Worm (Caenorhabditis elegans): Measurements from ENCODE around the gene msp-65.

Gene msp-65

DNA sequence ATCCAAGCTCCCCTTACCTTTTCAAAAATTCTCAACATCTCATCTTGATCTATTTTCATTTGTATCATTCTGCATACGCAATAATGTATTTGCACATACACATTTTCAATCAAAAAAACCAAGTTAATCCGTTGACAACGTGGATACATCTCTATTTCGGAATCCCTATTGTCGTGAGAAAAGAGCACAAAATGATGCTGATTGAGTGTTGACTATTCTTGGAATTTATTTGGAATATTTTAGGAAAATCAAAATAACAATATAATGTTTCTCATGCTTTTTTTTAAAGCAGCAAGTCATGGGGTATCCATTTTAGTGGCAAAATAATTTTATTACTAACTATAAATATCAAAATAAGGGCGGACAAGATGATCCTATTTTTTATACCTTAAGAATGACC lies 34.9 kb upstream of the msp-65 start:
- TF ChIP-seq pax-3 (tag; optimal IDR thresholded peaks at IDR 0.05) (peak; percentile 52), dpl-1 (GFP tag; optimal IDR thresholded peaks at IDR 0.05) (no peak), lin-39 (tag; optimal IDR thresholded peaks at IDR 0.05) (no peak), swsn-7 (tag; optimal IDR thresholded peaks at IDR 0.05) (no peak), dsc-1 (tag; optimal IDR thresholded peaks at IDR 0.05) (peak; percentile 81), lin-15B (tag; optimal IDR thresholded peaks at IDR 0.05) (no peak), ceh-8 (GFP tag; optimal IDR thresholded peaks at IDR 0.05) (no peak), sup-37 (GFP tag; optimal IDR thresholded peaks at IDR 0.05) (no peak), sox-4 (tag; optimal IDR thresholded peaks at IDR 0.05) (peak; percentile 2), fkh-8 (tag; optimal IDR thresholded peaks at IDR 0.05) (peak; percentile 58), hpl-2 (GFP tag; optimal IDR thresholded peaks at IDR 0.05) (no peak)

ce11 chrIV:5287190-5287589 lies 29.1 kb upstream of the msp-65 start:
- TF ChIP-seq lin-14 (GFP tag; optimal IDR thresholded peaks at IDR 0.05) (no peak), nhr-19 (GFP tag; conservative IDR thresholded peaks at IDR 0.05) (no peak), snpc-4 (tag; optimal IDR thresholded peaks at IDR 0.05) (no peak), F16B12.6 (tag; optimal IDR thresholded peaks at IDR 0.05) (no peak), unc-62 (GFP tag; optimal IDR thresholded peaks at IDR 0.05) (no peak), lir-3 (tag; optimal IDR thresholded peaks at IDR 0.05; ENCODE audit: poor library complexity) (no peak), lin-15B (tag; optimal IDR thresholded peaks at IDR 0.05) (no peak), efl-1 (optimal IDR thresholded peaks at IDR 0.05) (no peak), efl-1 (GFP tag; optimal IDR thresholded peaks at IDR 0.05 in 1 of 2) (peak in 1 of 2 experiments; percentile 10), egl-13 (tag; optimal IDR thresholded peaks at IDR 0.05) (peak; percentile 73), unc-98 (GFP tag; IDR thresholded peaks at IDR 0.05) (no peak), ceh-8 (GFP tag; optimal IDR thresholded peaks at IDR 0.05) (no peak), nhr-71 (tag; optimal IDR thresholded peaks at IDR 0.05) (peak; percentile 24), nhr-47 (tag; optimal IDR thresholded peaks at IDR 0.05) (peak; percentile 30), nhr-12 (tag; optimal IDR thresholded peaks at IDR 0.05) (no peak), sptf-1 (tag; optimal IDR thresholded peaks at IDR 0.05) (no peak), fkh-8 (tag; optimal IDR thresholded peaks at IDR 0.05) (peak; percentile 46), dsc-1 (tag; optimal IDR thresholded peaks at IDR 0.05) (peak; percentile 61)

- TF ChIP-seq nhr-19 (GFP tag; conservative IDR thresholded peaks at IDR 0.05) (no peak), swsn-7 (tag; optimal IDR thresholded peaks at IDR 0.05) (no peak), ceh-63 (GFP tag; optimal IDR thresholded peaks at IDR 0.05) (no peak), dsc-1 (tag; optimal IDR thresholded peaks at IDR 0.05) (peak; percentile 43), ceh-90 (tag; optimal IDR thresholded peaks at IDR 0.05) (no peak), aly-2 (tag; optimal IDR thresholded peaks at IDR 0.05) (no peak), sox-4 (tag; optimal IDR thresholded peaks at IDR 0.05) (peak; percentile 55), lin-13 (GFP tag; optimal IDR thresholded peaks at IDR 0.05) (no peak), fkh-8 (tag; optimal IDR thresholded peaks at IDR 0.05) (peak; percentile 76), nhr-12 (tag; optimal IDR thresholded peaks at IDR 0.05) (no peak), lin-35 (GFP tag; optimal IDR thresholded peaks at IDR 0.05) (no peak), nhr-71 (tag; optimal IDR thresholded peaks at IDR 0.05) (peak; percentile 37), nhr-47 (tag; optimal IDR thresholded peaks at IDR 0.05) (peak; percentile 38)
Observed at ce11 chrIV:5288932-5289331, 27.4 kb upstream of the msp-65 start.

DNA sequence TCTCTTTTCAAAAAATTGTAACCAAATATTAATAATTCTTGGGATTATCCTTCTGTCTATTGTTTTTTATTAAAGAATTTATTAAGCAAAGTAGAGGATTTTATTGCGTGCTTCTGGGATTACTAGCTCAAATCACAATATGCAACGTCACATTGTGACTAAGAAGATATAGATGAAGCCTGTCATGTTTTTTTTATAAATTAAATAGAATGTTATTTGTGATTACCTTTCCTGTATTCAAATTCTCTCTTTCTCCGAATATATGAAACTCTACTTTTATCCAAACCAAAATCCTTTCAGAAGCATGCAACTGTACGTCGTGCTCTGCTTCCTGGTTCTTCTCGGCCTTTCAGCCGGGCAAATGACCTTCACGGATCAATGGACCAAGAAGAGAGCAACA lies 25.8 kb upstream of the msp-65 start, which contains the start of gene nlp-47:
Gene nlp-47, plus strand, starts transcription at position 301 of the 400 bp plus-strand sequence.
- TF ChIP-seq nhr-237 (tag; optimal IDR thresholded peaks at IDR 0.05) = no peak
- TF ChIP-seq ceh-88 (GFP tag; IDR thresholded peaks at IDR 0.05) = no peak
- TF ChIP-seq ceh-63 (GFP tag; optimal IDR thresholded peaks at IDR 0.05) = no peak
- TF ChIP-seq dsc-1 (tag; optimal IDR thresholded peaks at IDR 0.05) = peak; percentile 62

DNA sequence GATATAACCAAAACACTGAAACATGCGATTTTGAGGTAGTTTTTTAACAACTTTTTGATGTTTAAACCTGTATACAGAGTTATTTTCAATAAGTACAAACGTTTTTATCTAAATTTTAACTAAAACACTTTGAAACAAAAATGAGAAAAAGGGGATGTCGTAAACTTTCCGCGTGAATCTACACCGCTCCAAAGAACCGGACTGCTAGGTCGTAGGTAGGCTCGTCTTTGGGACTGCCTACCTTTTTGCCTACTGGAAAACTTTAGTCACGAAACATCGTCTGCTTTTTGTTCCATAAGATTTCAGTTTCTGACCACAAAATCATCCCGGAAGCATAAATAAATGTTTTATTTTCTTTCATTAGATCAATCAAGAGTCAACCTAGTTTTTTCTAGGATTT lies 25.1 kb upstream of the msp-65 start:
- TF ChIP-seq egl-13 (tag; optimal IDR thresholded peaks at IDR 0.05) = no peak
- no peak for TF ChIP-seq fos-1 (tag; optimal IDR thresholded peaks at IDR 0.05)
- TF ChIP-seq grh-1 (GFP tag; IDR thresholded peaks at IDR 0.05) = no peak
- TF ChIP-seq elt-3 (tag; optimal IDR thresholded peaks at IDR 0.05) = no peak
- no peak for TF ChIP-seq tbx-2 (tag; optimal IDR thresholded peaks at IDR 0.05)
- no peak for TF ChIP-seq hlh-17 (GFP tag; optimal IDR thresholded peaks at IDR 0.05; ENCODE audit: borderline replicate concordance)
- no peak for TF ChIP-seq unc-130 (tag; optimal IDR thresholded peaks at IDR 0.05)
- no peak for TF ChIP-seq hlh-4 (tag; optimal IDR thresholded peaks at IDR 0.05)
- TF ChIP-seq C34B4.2 (tag; optimal IDR thresholded peaks at IDR 0.05) = no peak
- no peak for TF ChIP-seq nhr-28 (tag; optimal IDR thresholded peaks at IDR 0.05)

Data from whole organism, L1 larva.